Fruit fly (Drosophila melanogaster) whole organism, pupa: ENCODE data around the gene strat.

Source experiments
- CG15710 ChIP-seq: fragments of 200-800 bp; sonication (Bioruptor generic); optimal IDR thresholded peaks from 2 replicates; lab custom pipeline; 2018; ENCODE audit warnings: missing biosample characterization, mild to moderate bottlenecking, missing genetic modification characterization, moderate library complexity
- CG8301 ChIP-seq: fragments of 200-800 bp; sonication (Bioruptor generic); optimal IDR thresholded peaks from 2 replicates; lab custom pipeline; 2018; ENCODE audit warnings: missing biosample characterization, mild to moderate bottlenecking, missing genetic modification characterization
- D1 ChIP-seq: fragments of 200-800 bp; sonication (Bioruptor generic); optimal IDR thresholded peaks from 2 replicates; lab custom pipeline; 2018; ENCODE audit warnings: missing biosample characterization, mild to moderate bottlenecking, missing genetic modification characterization, moderate library complexity
- rn ChIP-seq: fragments of 200-800 bp; sonication (Bioruptor generic); IDR thresholded peaks from 2 replicates; pipeline ENCODE4 v1.3.6; 2022; ENCODE audit warnings: missing biosample characterization, missing genetic modification characterization

- TF ChIP-seq CG15710 (tag; lab: Kevin White, UChicago), result no peak
- no peak for TF ChIP-seq CG8301 (tag; lab: Kevin White, UChicago)
- TF ChIP-seq D1 (tag; lab: Kevin White, UChicago), result no peak
- no peak for TF ChIP-seq rn (GFP tag; lab: Robert Waterston, UW)
These were observed 30.1 kb upstream of the strat start for dm6 chr2L:8290092-8290424.
